Fruit fly (Drosophila melanogaster): ENCODE data around the gene spi.

The spi gene

dm6 chr2L:19546869-19547710, 30.0 kb downstream of the spi start, which contains the start of gene CG10337 (continued):
- TF ChIP-seq gro (GFP tag; optimal IDR thresholded peaks at IDR 0.05) (peak; percentile 15), CG17912 (GFP tag; optimal IDR thresholded peaks at IDR 0.05) (no peak), Oaz (GFP tag; IDR thresholded peaks at IDR 0.05) (no peak), Meics (GFP tag; optimal IDR thresholded peaks at IDR 0.05) (peak; percentile 77), CG11696 (GFP tag; IDR thresholded peaks at IDR 0.05) (no peak), HLH4C (GFP tag; IDR thresholded peaks at IDR 0.05; ENCODE audit: partially characterized antibody) (no peak), E2f1 (GFP tag; IDR thresholded peaks at IDR 0.05) (no peak), CG5180 (GFP tag; optimal IDR thresholded peaks at IDR 0.05) (peak; percentile 37), Sox102F (GFP tag; optimal IDR thresholded peaks at IDR 0.05) (peak; percentile 57), hth (optimal IDR thresholded peaks at IDR 0.05) (no peak), CG4404 (GFP tag; IDR thresholded peaks at IDR 0.05) (no peak), br (optimal IDR thresholded peaks at IDR 0.05) (no peak), insv (GFP tag; optimal IDR thresholded peaks at IDR 0.05) (peak in 1 of 2 experiments; percentile 11), CG17829 (tag; optimal IDR thresholded peaks at IDR 0.05) (peak; percentile 5), CG7786 (GFP tag; optimal IDR thresholded peaks at IDR 0.05) (peak; percentile 44), trh (GFP tag; optimal IDR thresholded peaks at IDR 0.05) (no peak), jing (GFP tag; optimal IDR thresholded peaks at IDR 0.05) (no peak), pita (GFP tag; optimal IDR thresholded peaks at IDR 0.05) (no peak), CG12942 (GFP tag; optimal IDR thresholded peaks at IDR 0.05) (no peak), CG14965 (GFP tag; optimal IDR thresholded peaks at IDR 0.05; ENCODE audit: borderline replicate concordance) (no peak), CG16813 (GFP tag; IDR thresholded peaks at IDR 0.05; ENCODE audit: partially characterized antibody) (no peak), ems (GFP tag; optimal IDR thresholded peaks at IDR 0.05) (no peak), CHES-1-like (GFP tag; optimal IDR thresholded peaks at IDR 0.05) (peak; percentile 21), vvl (GFP tag; IDR thresholded peaks at IDR 0.05) (peak; percentile 53; the same call in 1 of the 2 replicates), Dref (GFP tag; IDR thresholded peaks at IDR 0.05) (no peak), CG12104 (GFP tag; optimal IDR thresholded peaks at IDR 0.05) (peak; percentile 7), danr (GFP tag; IDR thresholded peaks at IDR 0.05) (no peak), CG4282 (GFP tag; optimal IDR thresholded peaks at IDR 0.05) (no peak), CG13287 (GFP tag; IDR thresholded peaks at IDR 0.05; ENCODE audit: partially characterized antibody) (no peak), CG6813 (GFP tag; optimal IDR thresholded peaks at IDR 0.05) (peak; percentile 42), da (GFP tag; optimal IDR thresholded peaks at IDR 0.05) (no peak), slou (GFP tag; optimal IDR thresholded peaks at IDR 0.05) (no peak), CG9609 (GFP tag; optimal IDR thresholded peaks at IDR 0.05) (no peak), Awh (GFP tag; IDR thresholded peaks at IDR 0.05) (no peak), CG11093 (GFP tag; IDR thresholded peaks at IDR 0.05) (no peak), CG18764 (GFP tag; optimal IDR thresholded peaks at IDR 0.05) (no peak), az2 (GFP tag; optimal IDR thresholded peaks at IDR 0.05) (peak; percentile 11), CG10267 (tag; optimal IDR thresholded peaks at IDR 0.05) (peak; percentile 43), CG6765 (GFP tag; optimal IDR thresholded peaks at IDR 0.05) (peak; percentile 65), CG13624 (GFP tag; optimal IDR thresholded peaks at IDR 0.05) (no peak), Chrac-16 (GFP tag; optimal IDR thresholded peaks at IDR 0.05) (no peak), NC2β (GFP tag; optimal IDR thresholded peaks at IDR 0.05) (no peak), CG8388 (GFP tag; optimal IDR thresholded peaks at IDR 0.05) (peak; percentile 6), ind (GFP tag; optimal IDR thresholded peaks at IDR 0.05) (no peak), tgo (GFP tag; IDR thresholded peaks at IDR 0.05) (no peak), CG7928 (GFP tag; optimal IDR thresholded peaks at IDR 0.05) (no peak), CG10321 (GFP tag; IDR thresholded peaks at IDR 0.05) (no peak), CG2678 (tag; optimal IDR thresholded peaks at IDR 0.05) (peak; percentile 73), Scr (GFP tag; IDR thresholded peaks at IDR 0.05; ENCODE audit: partially characterized antibody) (no peak), HmgZ (tag; optimal IDR thresholded peaks at IDR 0.05) (peak; percentile 18), Ets97D (GFP tag; optimal IDR thresholded peaks at IDR 0.05) (no peak)
